Fruit fly (Drosophila melanogaster): Measurements from ENCODE around the gene CG14422.

Gene CG14422

DNA sequence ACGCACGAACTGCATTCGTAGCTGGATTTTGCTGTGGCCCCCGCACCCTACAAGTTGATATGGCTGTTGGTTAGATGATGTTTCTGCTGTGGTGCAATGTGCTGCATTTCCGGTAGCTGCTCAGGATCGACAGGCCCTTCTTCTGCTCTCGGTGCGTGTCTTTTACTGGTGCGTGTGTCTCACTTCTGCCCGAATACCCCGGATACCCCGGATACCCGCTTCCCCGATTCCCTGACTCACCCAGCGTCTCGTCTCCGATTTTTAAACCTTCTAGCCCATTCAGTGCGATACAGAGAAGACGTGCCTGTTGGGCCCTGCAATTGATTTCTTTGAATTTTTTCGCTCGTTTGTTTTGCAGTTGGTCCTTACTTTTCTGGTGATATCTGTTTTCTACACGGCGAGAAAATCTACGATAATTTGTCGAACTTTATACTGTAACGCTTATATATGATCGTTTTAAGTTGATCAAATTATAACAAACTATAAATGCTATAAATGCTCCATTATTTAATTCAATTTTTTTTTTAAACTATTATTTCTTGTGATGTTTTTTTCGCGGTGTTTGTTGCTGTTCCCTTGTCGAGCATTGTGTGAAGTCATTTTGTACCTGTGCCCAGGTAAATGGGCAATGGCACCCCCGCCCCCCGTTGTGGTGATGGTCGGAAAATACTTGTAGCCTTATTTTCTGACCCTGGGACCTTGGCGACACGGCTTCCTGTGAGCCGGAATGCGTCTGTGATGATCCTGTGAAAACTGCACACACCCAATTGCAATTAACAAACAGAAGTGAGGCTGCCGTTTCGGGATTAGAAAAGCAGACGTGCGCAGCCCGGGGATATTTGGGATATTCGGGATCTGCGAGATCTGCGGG is 42.0 kb downstream of the CG14422 start (continued):
- TF ChIP-seq stc (GFP tag; IDR thresholded peaks at IDR 0.05) = no peak
- TF ChIP-seq CG1602 (GFP tag; optimal IDR thresholded peaks at IDR 0.05) = peak; percentile 64
- no peak for TF ChIP-seq ERR (GFP tag; optimal IDR thresholded peaks at IDR 0.05)
- no peak for TF ChIP-seq Eip74EF (GFP tag; optimal IDR thresholded peaks at IDR 0.05)
- no peak for TF ChIP-seq ro (GFP tag; IDR thresholded peaks at IDR 0.05)
- 0 out of 2 replicates have a peak, but pooled peaks have one; percentile 33 for TF ChIP-seq CG4360 (GFP tag; IDR thresholded peaks at IDR 0.05)
- no peak for TF ChIP-seq NK7.1 (GFP tag; optimal IDR thresholded peaks at IDR 0.05)
- TF ChIP-seq hkb (optimal IDR thresholded peaks at IDR 0.05) = no peak
- TF ChIP-seq hkb (GFP tag; IDR thresholded peaks at IDR 0.05) = no peak
- TF ChIP-seq Hand (GFP tag; optimal IDR thresholded peaks at IDR 0.05) = no peak
- no peak for TF ChIP-seq sob (GFP tag; IDR thresholded peaks at IDR 0.05)
- TF ChIP-seq HHEX (GFP tag; optimal IDR thresholded peaks at IDR 0.05) = no peak
- TF ChIP-seq jigr1 (GFP tag; IDR thresholded peaks at IDR 0.05) = no peak
- TF ChIP-seq CG7839 (tag; optimal IDR thresholded peaks at IDR 0.05) = peak; percentile 48
- TF ChIP-seq BtbVII (GFP tag; optimal IDR thresholded peaks at IDR 0.05) = no peak
- TF ChIP-seq cas (GFP tag; IDR thresholded peaks at IDR 0.05) = no peak
- TF ChIP-seq CG30431 (GFP tag; optimal IDR thresholded peaks at IDR 0.05) = peak; percentile 31
- TF ChIP-seq ATbp (GFP tag; optimal IDR thresholded peaks at IDR 0.05) = no peak
- no peak for TF ChIP-seq D (optimal IDR thresholded peaks at IDR 0.05)
- peak; percentile 60 for TF ChIP-seq D (GFP tag; optimal IDR thresholded peaks at IDR 0.05)
- no peak for TF ChIP-seq HLH4C (GFP tag; IDR thresholded peaks at IDR 0.05; ENCODE audit: partially characterized antibody)
- TF ChIP-seq ind (GFP tag; optimal IDR thresholded peaks at IDR 0.05) = no peak
- TF ChIP-seq z (GFP tag; IDR thresholded peaks at IDR 0.05) = no peak
- TF ChIP-seq CG9727 (GFP tag; optimal IDR thresholded peaks at IDR 0.05) = peak; percentile 91
- TF ChIP-seq CG9876 (GFP tag; optimal IDR thresholded peaks at IDR 0.05) = no peak
- no peak for TF ChIP-seq Dref (GFP tag; IDR thresholded peaks at IDR 0.05)
- TF ChIP-seq CG7372 (GFP tag; IDR thresholded peaks at IDR 0.05) = no peak
- no peak for TF ChIP-seq Sin3A (optimal IDR thresholded peaks at IDR 0.05)
- TF ChIP-seq CG2875 (GFP tag; optimal IDR thresholded peaks at IDR 0.05) = no peak
- TF ChIP-seq Oaz (GFP tag; IDR thresholded peaks at IDR 0.05) = no peak
- peak; percentile 40 for TF ChIP-seq grau (tag; optimal IDR thresholded peaks at IDR 0.05)
- no peak for TF ChIP-seq CG14050 (GFP tag; IDR thresholded peaks at IDR 0.05)
- no peak for TF ChIP-seq lab (GFP tag; optimal IDR thresholded peaks at IDR 0.05)
- no peak for TF ChIP-seq HmgZ (tag; optimal IDR thresholded peaks at IDR 0.05)
- TF ChIP-seq CG34224 (GFP tag; IDR thresholded peaks at IDR 0.05; ENCODE audit: partially characterized antibody) = no peak
- no peak for TF ChIP-seq CG9437 (GFP tag; optimal IDR thresholded peaks at IDR 0.05)
- TF ChIP-seq dpn (GFP tag; optimal IDR thresholded peaks at IDR 0.05) = peak; percentile 3 to 11
- TF ChIP-seq CG1647 (GFP tag; optimal IDR thresholded peaks at IDR 0.05) = no peak
- no peak for TF ChIP-seq wdn (GFP tag; IDR thresholded peaks at IDR 0.05)
- no peak for TF ChIP-seq cwo (GFP tag; optimal IDR thresholded peaks at IDR 0.05)
- no peak for TF ChIP-seq CG43689 (GFP tag; IDR thresholded peaks at IDR 0.05)
- no peak for TF ChIP-seq Aef1 (GFP tag; IDR thresholded peaks at IDR 0.05)
- no peak for TF ChIP-seq vnd (GFP tag; IDR thresholded peaks at IDR 0.05; ENCODE audit: partially characterized antibody)
- peak; percentile 33 for TF ChIP-seq NC2β (GFP tag; optimal IDR thresholded peaks at IDR 0.05)
- TF ChIP-seq wek (GFP tag; optimal IDR thresholded peaks at IDR 0.05) = no peak
- TF ChIP-seq fd3F (GFP tag; optimal IDR thresholded peaks at IDR 0.05) = no peak
- peak; percentile 99 for TF ChIP-seq zen (tag; optimal IDR thresholded peaks at IDR 0.05)
- no peak for TF ChIP-seq knrl (GFP tag; IDR thresholded peaks at IDR 0.05; ENCODE audit: partially characterized antibody)
- no peak for TF ChIP-seq sima (GFP tag; optimal IDR thresholded peaks at IDR 0.05)
- peak; percentile 49 for TF ChIP-seq CG8359 (GFP tag; optimal IDR thresholded peaks at IDR 0.05; ENCODE audit: borderline replicate concordance)

All from whole organism, embryonic.